Worm (Caenorhabditis elegans) whole organism, late embryonic: ENCODE measurements around the gene sec-3.

Experiments used
- C08G9.2 ChIP-seq: sonication (generic microtip); optimal IDR thresholded peaks from 2 replicates; lab custom pipeline; 2016; ENCODE audit warnings: mild to moderate bottlenecking, missing genetic modification characterization, moderate library complexity, missing compliant biosample characterization
- F13H6.1 ChIP-seq: sonication (generic microtip); optimal IDR thresholded peaks from 2 replicates; lab custom pipeline; 2016; ENCODE audit warnings: missing genetic modification characterization, missing compliant biosample characterization
- K09A11.1 ChIP-seq: sonication (generic microtip); optimal IDR thresholded peaks from 2 replicates; lab custom pipeline; 2017; ENCODE audit warnings: antibody characterized with exemption, mild to moderate bottlenecking, missing genetic modification characterization, missing compliant biosample characterization; ENCODE audit not compliant: insufficient read depth
- T23F11.4 ChIP-seq: fragments of 200-800 bp; sonication (Bioruptor generic); optimal IDR thresholded peaks from 2 replicates; lab custom pipeline; 2018; ENCODE audit warnings: mild to moderate bottlenecking, missing genetic modification characterization, missing compliant biosample characterization
- Y22D7AL.16 ChIP-seq: sonication (generic microtip); optimal IDR thresholded peaks from 2 replicates; lab custom pipeline; 2016; ENCODE audit warnings: missing genetic modification characterization, missing compliant biosample characterization
- ceh-14 ChIP-seq: sonication (generic microtip); optimal IDR thresholded peaks from 2 replicates; lab custom pipeline; 2016; ENCODE audit warnings: missing genotype, missing genetic modification characterization, missing compliant biosample characterization
- ceh-19 ChIP-seq: fragments of 200-800 bp; sonication (Bioruptor generic); optimal IDR thresholded peaks from 2 replicates; lab custom pipeline; 2018; ENCODE audit warnings: mild to moderate bottlenecking, missing genetic modification characterization, missing compliant biosample characterization
- ceh-30 ChIP-seq: fragments of 150-350 bp; optimal IDR thresholded peaks from 2 replicates; lab custom pipeline; 2014; ENCODE audit warnings: missing biosample characterization, missing genetic modification characterization
- ceh-31 ChIP-seq: sonication (generic microtip); optimal IDR thresholded peaks from 2 replicates; lab custom pipeline; 2016; ENCODE audit warnings: missing genetic modification characterization, missing compliant biosample characterization
- ceh-34 ChIP-seq: sonication (generic microtip); optimal IDR thresholded peaks from 2 replicates; lab custom pipeline; 2016; ENCODE audit warnings: mild to moderate bottlenecking, missing genetic modification characterization, missing compliant biosample characterization
- ceh-45 ChIP-seq: fragments of 200-800 bp; sonication (Bioruptor generic); IDR thresholded peaks from 2 replicates; pipeline ENCODE4 v1.3.6; 2022; ENCODE audit warnings: missing genetic modification reagents, missing genetic modification characterization, missing compliant biosample characterization
- ceh-48 ChIP-seq: sonication (generic microtip); optimal IDR thresholded peaks from 2 replicates; lab custom pipeline; 2016; ENCODE audit warnings: missing genetic modification characterization, inconsistent platforms, missing compliant biosample characterization
- ceh-6 ChIP-seq: fragments of 200-800 bp; sonication (Bioruptor generic); optimal IDR thresholded peaks from 2 replicates; lab custom pipeline; 2018; ENCODE audit warnings: mild to moderate bottlenecking, missing genetic modification characterization, missing compliant biosample characterization
- ceh-9 ChIP-seq: sonication (generic microtip); optimal IDR thresholded peaks from 2 replicates; lab custom pipeline; 2016; ENCODE audit warnings: mild to moderate bottlenecking, missing genetic modification characterization, inconsistent platforms, missing compliant biosample characterization
- che-1 ChIP-seq: sonication (generic microtip); optimal IDR thresholded peaks from 2 replicates; lab custom pipeline; 2016; ENCODE audit warnings: mild to moderate bottlenecking, missing genetic modification characterization, missing compliant biosample characterization
- dmd-4 ChIP-seq: sonication (generic microtip); optimal IDR thresholded peaks from 2 replicates; lab custom pipeline; 2016; ENCODE audit warnings: borderline replicate concordance, missing genetic modification characterization, missing compliant biosample characterization
- dve-1 ChIP-seq: sonication (generic microtip); optimal IDR thresholded peaks from 2 replicates; lab custom pipeline; 2017; ENCODE audit warnings: antibody characterized with exemption, mild to moderate bottlenecking, missing genetic modification characterization, missing compliant biosample characterization
- elt-2 ChIP-seq: sonication (generic microtip); optimal IDR thresholded peaks from 2 replicates; lab custom pipeline; 2016; ENCODE audit warnings: missing genetic modification reagents, missing genetic modification characterization, missing compliant biosample characterization
- elt-4 ChIP-seq: sonication (generic microtip); optimal IDR thresholded peaks from 2 replicates; lab custom pipeline; 2016; ENCODE audit warnings: missing genetic modification characterization, missing compliant biosample characterization
- ets-4 ChIP-seq: sonication (generic microtip); optimal IDR thresholded peaks from 2 replicates; lab custom pipeline; 2016; ENCODE audit warnings: missing genetic modification characterization, missing compliant biosample characterization
- eyg-1 ChIP-seq: sonication (generic microtip); optimal IDR thresholded peaks from 2 replicates; lab custom pipeline; 2016; ENCODE audit warnings: missing genotype, missing genetic modification characterization, missing compliant biosample characterization
- fax-1 ChIP-seq: sonication (generic microtip); optimal IDR thresholded peaks from 2 replicates; lab custom pipeline; 2016; ENCODE audit warnings: missing genotype, missing genetic modification characterization, missing compliant biosample characterization
- fkh-10 ChIP-seq: fragments of 150-350 bp; optimal IDR thresholded peaks from 2 replicates; lab custom pipeline; 2014; ENCODE audit warnings: missing biosample characterization, missing genetic modification reagents, missing genetic modification characterization
- fkh-6 ChIP-seq: sonication (generic microtip); optimal IDR thresholded peaks from 2 replicates; lab custom pipeline; 2016; ENCODE audit warnings: missing genetic modification characterization, missing compliant biosample characterization
- hlh-13 ChIP-seq: fragments of 200-800 bp; sonication (Bioruptor generic); optimal IDR thresholded peaks from 2 replicates; lab custom pipeline; 2018; ENCODE audit warnings: mild to moderate bottlenecking, missing genetic modification characterization, missing compliant biosample characterization
- hlh-15 ChIP-seq: sonication (generic microtip); optimal IDR thresholded peaks from 2 replicates; lab custom pipeline; 2016; ENCODE audit warnings: missing genetic modification characterization, missing compliant biosample characterization
- hlh-30 ChIP-seq: sonication (generic microtip); optimal IDR thresholded peaks from 2 replicates; lab custom pipeline; 2017; ENCODE audit warnings: antibody characterized with exemption, missing genetic modification characterization, missing compliant biosample characterization; ENCODE audit not compliant: insufficient read depth
- hlh-8 ChIP-seq: sonication (generic microtip); optimal IDR thresholded peaks from 2 replicates; lab custom pipeline; 2016; ENCODE audit warnings: missing genotype, missing genetic modification characterization, missing compliant biosample characterization
- lim-6 ChIP-seq: sonication (generic microtip); optimal IDR thresholded peaks from 2 replicates; lab custom pipeline; 2016; ENCODE audit warnings: missing genetic modification characterization, missing compliant biosample characterization
- lin-11 ChIP-seq: fragments of 200-800 bp; sonication (Bioruptor generic); optimal IDR thresholded peaks from 2 replicates; lab custom pipeline; 2018; ENCODE audit warnings: mild to moderate bottlenecking, missing genetic modification characterization, missing compliant biosample characterization
- madf-2 ChIP-seq: sonication (generic microtip); optimal IDR thresholded peaks from 2 replicates; lab custom pipeline; 2017; ENCODE audit warnings: missing genetic modification characterization, missing compliant biosample characterization
- mec-3 ChIP-seq: sonication (generic microtip); optimal IDR thresholded peaks from 2 replicates; lab custom pipeline; 2016; ENCODE audit warnings: borderline replicate concordance, missing genetic modification characterization, missing compliant biosample characterization
- nfya-1 ChIP-seq: sonication (generic microtip); optimal IDR thresholded peaks from 2 replicates; lab custom pipeline; 2017; ENCODE audit warnings: missing genetic modification characterization, mild to moderate bottlenecking, missing compliant biosample characterization, antibody characterized with exemption, moderate library complexity
- nhr-11 ChIP-seq: fragments of 150-350 bp; optimal IDR thresholded peaks from 2 replicates; lab custom pipeline; 2014; ENCODE audit warnings: missing biosample characterization, missing genetic modification characterization
- nhr-232 ChIP-seq: sonication (generic microtip); optimal IDR thresholded peaks from 2 replicates; lab custom pipeline; 2016; ENCODE audit warnings: missing genetic modification characterization, missing compliant biosample characterization
- npax-4 ChIP-seq: sonication (generic microtip); optimal IDR thresholded peaks from 2 replicates; lab custom pipeline; 2016; ENCODE audit warnings: missing genetic modification characterization, missing compliant biosample characterization
- odd-2 ChIP-seq: sonication (generic microtip); optimal IDR thresholded peaks from 2 replicates; lab custom pipeline; 2017; ENCODE audit warnings: antibody characterized with exemption, mild to moderate bottlenecking, missing genetic modification characterization, missing compliant biosample characterization
- pat-9 ChIP-seq: fragments of 200-800 bp; sonication (Bioruptor generic); optimal IDR thresholded peaks from 2 replicates; lab custom pipeline; 2018; ENCODE audit warnings: mild to moderate bottlenecking, missing genetic modification characterization, moderate library complexity, missing compliant biosample characterization
- pha-2 ChIP-seq: sonication (generic microtip); optimal IDR thresholded peaks from 2 replicates; lab custom pipeline; 2017; ENCODE audit warnings: mild to moderate bottlenecking, missing genetic modification characterization, missing compliant biosample characterization
- pha-4 ChIP-seq: fragments of 150-350 bp; optimal IDR thresholded peaks from 2 replicates; lab custom pipeline; 2018; ENCODE audit warnings: missing biosample characterization, missing genetic modification reagents, missing genetic modification characterization
- pqm-1 ChIP-seq: sonication (generic microtip); optimal IDR thresholded peaks from 2 replicates; lab custom pipeline; 2016; ENCODE audit warnings: missing genetic modification characterization, missing compliant biosample characterization
- pros-1 ChIP-seq: fragments of 150-350 bp; optimal IDR thresholded peaks from 2 replicates; lab custom pipeline; 2014; ENCODE audit warnings: missing biosample characterization, missing genetic modification reagents, missing genetic modification characterization
- ref-2 ChIP-seq: sonication (generic microtip); optimal IDR thresholded peaks from 2 replicates; lab custom pipeline; 2016; ENCODE audit warnings: missing genetic modification characterization, missing compliant biosample characterization
- sox-4 ChIP-seq: sonication (generic microtip); optimal IDR thresholded peaks from 2 replicates; lab custom pipeline; 2017; ENCODE audit warnings: mild to moderate bottlenecking, missing genetic modification characterization, inconsistent platforms, missing compliant biosample characterization
- ttx-3 ChIP-seq: sonication (generic microtip); optimal IDR thresholded peaks from 2 replicates; lab custom pipeline; 2016; ENCODE audit warnings: missing genetic modification reagents, missing genetic modification characterization, missing compliant biosample characterization
- unc-42 ChIP-seq: sonication (generic microtip); optimal IDR thresholded peaks from 2 replicates; lab custom pipeline; 2016; ENCODE audit warnings: missing genotype, missing genetic modification characterization, missing compliant biosample characterization
- unc-55 ChIP-seq: sonication (generic microtip); optimal IDR thresholded peaks from 2 replicates; lab custom pipeline; 2017; ENCODE audit warnings: missing biosample characterization, missing genetic modification reagents, missing genetic modification characterization
- unc-86 ChIP-seq: sonication (generic microtip); optimal IDR thresholded peaks from 2 replicates; lab custom pipeline; 2016; ENCODE audit warnings: missing genetic modification characterization, missing compliant biosample characterization
- ztf-16 ChIP-seq: sonication (generic microtip); optimal IDR thresholded peaks from 2 replicates; lab custom pipeline; 2017; ENCODE audit warnings: missing genetic modification characterization, missing compliant biosample characterization

The sec-3 gene

DNA sequence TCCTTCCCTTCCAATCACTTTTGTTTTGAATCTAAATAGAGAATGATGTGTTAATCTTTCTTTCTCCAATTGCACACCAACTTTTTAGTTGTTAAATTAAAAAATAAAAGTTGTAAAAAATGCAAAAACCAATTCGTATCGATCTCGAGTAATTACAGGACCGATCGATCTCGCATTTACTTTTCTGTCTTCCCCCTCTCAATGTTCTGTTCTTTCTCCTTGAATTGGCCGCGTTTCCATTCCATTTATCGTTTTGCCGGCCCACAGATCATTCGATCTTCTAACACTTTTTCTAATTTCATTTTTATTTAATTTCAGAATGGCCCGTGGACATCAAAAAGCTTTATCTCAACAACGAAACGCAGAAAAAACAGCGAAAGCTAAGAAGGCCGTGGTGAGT, 35.5 kb upstream of the sec-3 start, which contains the start of gene K10B3.1:
TSS of gene K10B3.1 (plus strand) at position 301 of the 400 bp plus-strand sequence.
- TF ChIP-seq hlh-30 (tag; lab: Kevin White, UChicago) (no peak), sox-4 (tag; lab: Kevin White, UChicago) (no peak), lin-11 (tag; lab: Kevin White, UChicago) (no peak), ceh-19 (GFP tag; lab: Kevin White, UChicago) (no peak), nhr-232 (tag; lab: Kevin White, UChicago) (no peak), pat-9 (tag; lab: Kevin White, UChicago) (no peak)
- TF ChIP-seq, all 69 proteins: peak for 0

- TF ChIP-seq pat-9 (tag; lab: Kevin White, UChicago) (peak; percentile 62), mec-3 (tag; lab: Kevin White, UChicago) (no peak), lim-6 (tag; lab: Kevin White, UChicago) (peak; percentile 65), odd-2 (no peak), hlh-8 (peak; percentile 56), C08G9.2 (tag; lab: Kevin White, UChicago) (peak; percentile 47), ceh-6 (GFP tag; lab: Kevin White, UChicago) (peak; percentile 52), Y22D7AL.16 (peak; percentile 42), fkh-6 (tag; lab: Kevin White, UChicago) (peak; percentile 56), dve-1 (peak; percentile 30), unc-42 (tag; lab: Kevin White, UChicago) (peak; percentile 94), ttx-3 (tag; lab: Kevin White, UChicago) (no peak), hlh-15 (no peak), ceh-45 (GFP tag; lab: Robert Waterston, UW) (no peak), unc-86 (tag; lab: Kevin White, UChicago) (peak; percentile 52), pha-2 (tag; lab: Kevin White, UChicago) (peak; percentile 19), madf-2 (tag; lab: Kevin White, UChicago) (peak; percentile 31), hlh-13 (GFP tag; lab: Kevin White, UChicago) (no peak), ceh-19 (GFP tag; lab: Kevin White, UChicago) (peak; percentile 84), ztf-16 (tag; lab: Kevin White, UChicago) (peak; percentile 33), eyg-1 (peak; percentile 59), ceh-48 (tag; lab: Kevin White, UChicago) (peak; percentile 65), hlh-30 (tag; lab: Kevin White, UChicago) (peak; percentile 84), fax-1 (tag; lab: Kevin White, UChicago) (peak; percentile 43), K09A11.1 (tag; lab: Kevin White, UChicago) (peak; percentile 44), lin-11 (tag; lab: Kevin White, UChicago) (no peak), elt-4 (no peak), ceh-9 (tag; lab: Kevin White, UChicago) (no peak), pqm-1 (tag; lab: Kevin White, UChicago) (peak; percentile 51), fkh-10 (GFP tag; lab: Kevin White, UChicago) (peak; percentile 54), dmd-4 (peak; percentile 77), F13H6.1 (peak; percentile 76), ceh-30 (no peak), pha-4 (tag; lab: Kevin White, UChicago) (no peak), T23F11.4 (GFP tag; lab: Kevin White, UChicago) (peak; percentile 72), unc-55 (GFP tag; lab: Kevin White, UChicago) (peak; percentile 95), ceh-14 (tag; lab: Kevin White, UChicago) (peak; percentile 75), pros-1 (tag; lab: Kevin White, UChicago) (peak; percentile 93), ceh-34 (peak; percentile 97), ceh-31 (tag; lab: Kevin White, UChicago) (peak; percentile 99), che-1 (peak; percentile 55), npax-4 (tag; lab: Kevin White, UChicago) (no peak), nhr-11 (tag; lab: Kevin White, UChicago) (no peak), ref-2 (tag; lab: Kevin White, UChicago) (peak; percentile 92), nfya-1 (tag; lab: Kevin White, UChicago) (peak; percentile 97), ets-4 (tag; lab: Kevin White, UChicago) (peak; percentile 57), nhr-232 (tag; lab: Kevin White, UChicago) (peak; percentile 16), elt-2 (tag; lab: Kevin White, UChicago) (peak; percentile 55)
Measured at ce11 chrX:3127626-3128142, 28.0 kb upstream of the sec-3 start.
